Worm (Caenorhabditis elegans): Measurements from ENCODE around the gene T04A6.1.
A peak's percentile ranks its signal among the peaks of the same experiment; 100 is the strongest.

The T04A6.1 gene

ce11 chrIII:7641337-7641736 lies 25.0 kb downstream of the T04A6.1 start:
- TF ChIP-seq mep-1 (tag; optimal IDR thresholded peaks at IDR 0.05) (no peak), hmg-1.1 (GFP tag; IDR thresholded peaks at IDR 0.05) (no peak), ceh-82 (tag; optimal IDR thresholded peaks at IDR 0.05) (no peak), nhr-11 (tag; optimal IDR thresholded peaks at IDR 0.05) (no peak), unc-62 (GFP tag; optimal IDR thresholded peaks at IDR 0.05 in 1 of 2) (peak in 1 of 2 experiments; percentile 91), unc-62 (tag; optimal IDR thresholded peaks at IDR 0.05) (no peak)

ce11 chrIII:7642015-7642414 lies 25.7 kb downstream of the T04A6.1 start:
- no peak for TF ChIP-seq lin-13 (GFP tag; optimal IDR thresholded peaks at IDR 0.05)
- peak in 1 of 2 experiments; percentile 57 for TF ChIP-seq lsy-2 (tag; optimal IDR thresholded peaks at IDR 0.05)
- TF ChIP-seq D1046.2 (GFP tag; IDR thresholded peaks at IDR 0.05), result 0 out of 2 replicates have a peak, but pooled peaks have one; percentile 55
- TF ChIP-seq rbr-2 (tag; optimal IDR thresholded peaks at IDR 0.05), result peak; percentile 40
- no peak for TF ChIP-seq dmd-9 (GFP tag; IDR thresholded peaks at IDR 0.05)
- no peak for TF ChIP-seq ceh-82 (tag; optimal IDR thresholded peaks at IDR 0.05)
- 0 out of 2 replicates have a peak, but pooled peaks have one; percentile 55 for TF ChIP-seq ceh-44 (GFP tag; IDR thresholded peaks at IDR 0.05)
- no peak for TF ChIP-seq R02D3.7 (tag; optimal IDR thresholded peaks at IDR 0.05)
- TF ChIP-seq hlh-30 (tag; optimal IDR thresholded peaks at IDR 0.05; ENCODE audit: insufficient read depth), result peak; percentile 61
- peak; percentile 74 for TF ChIP-seq arid-1 (GFP tag; conservative IDR thresholded peaks at IDR 0.05)
- TF ChIP-seq fos-1 (tag; optimal IDR thresholded peaks at IDR 0.05), result no peak
- no peak for TF ChIP-seq lin-29 (GFP tag; IDR thresholded peaks at IDR 0.05)
- TF ChIP-seq F44E2.7 (GFP tag; IDR thresholded peaks at IDR 0.05), result no peak
- TF ChIP-seq Y5F2A.4 (GFP tag; optimal IDR thresholded peaks at IDR 0.05), result no peak
- TF ChIP-seq spr-1 (tag; optimal IDR thresholded peaks at IDR 0.05), result no peak
- TF ChIP-seq egl-27 (tag; optimal IDR thresholded peaks at IDR 0.05), result no peak
- TF ChIP-seq tra-1 (GFP tag; IDR thresholded peaks at IDR 0.05), result peak; percentile 67
- TF ChIP-seq nhr-11 (tag; optimal IDR thresholded peaks at IDR 0.05), result peak; percentile 32
- peak; percentile 69 for TF ChIP-seq mes-2 (tag; optimal IDR thresholded peaks at IDR 0.05; ENCODE audit: poor library complexity, severe bottlenecking)
- no peak for TF ChIP-seq ztf-11 (tag; optimal IDR thresholded peaks at IDR 0.05)
- TF ChIP-seq saeg-2 (GFP tag; IDR thresholded peaks at IDR 0.05), result no peak
- TF ChIP-seq nhr-237 (tag; optimal IDR thresholded peaks at IDR 0.05), result no peak
- TF ChIP-seq lim-7 (GFP tag; IDR thresholded peaks at IDR 0.05), result peak; percentile 86
- no peak for TF ChIP-seq nhr-77 (tag; optimal IDR thresholded peaks at IDR 0.05)
- TF ChIP-seq gei-8 (GFP tag; optimal IDR thresholded peaks at IDR 0.05), result peak; percentile 46
- TF ChIP-seq ctbp-1 (GFP tag; IDR thresholded peaks at IDR 0.05), result peak; percentile 60; the same call in 1 of the 2 replicates
- TF ChIP-seq mdt-29 (GFP tag; IDR thresholded peaks at IDR 0.05), result 0 out of 2 replicates have a peak, but pooled peaks have one; percentile 6
- TF ChIP-seq nhr-111 (GFP tag; optimal IDR thresholded peaks at IDR 0.05), result no peak
- TF ChIP-seq php-3 (GFP tag; IDR thresholded peaks at IDR 0.05), result peak; percentile 77
- no peak for TF ChIP-seq nhr-25 (tag; optimal IDR thresholded peaks at IDR 0.05; ENCODE audit: borderline replicate concordance, insufficient read depth)
- TF ChIP-seq lir-3 (tag; optimal IDR thresholded peaks at IDR 0.05), result no peak
- no peak for TF ChIP-seq ceh-28 (tag; optimal IDR thresholded peaks at IDR 0.05)
- no peak for TF ChIP-seq nhr-6 (tag; optimal IDR thresholded peaks at IDR 0.05)
- TF ChIP-seq lin-38 (GFP tag; IDR thresholded peaks at IDR 0.05), result no peak
- TF ChIP-seq Y48G9A.11 (GFP tag; IDR thresholded peaks at IDR 0.05), result peak; percentile 82
- peak; percentile 84 for TF ChIP-seq dmd-8 (GFP tag; IDR thresholded peaks at IDR 0.05)
- no peak for TF ChIP-seq attf-4 (tag; optimal IDR thresholded peaks at IDR 0.05)
- TF ChIP-seq unc-62 (GFP tag; optimal IDR thresholded peaks at IDR 0.05 in 1 of 2), result no peak
- TF ChIP-seq unc-62 (tag; optimal IDR thresholded peaks at IDR 0.05), result no peak
- TF ChIP-seq set-16 (GFP tag; IDR thresholded peaks at IDR 0.05), result no peak
- no peak for TF ChIP-seq ama-1 (optimal IDR thresholded peaks at IDR 0.05)
- TF ChIP-seq daf-16 (GFP tag; optimal IDR thresholded peaks at IDR 0.05), result no peak
- TF ChIP-seq daf-16 (tag; optimal IDR thresholded peaks at IDR 0.05), result no peak
- no peak for TF ChIP-seq zip-2 (tag; optimal IDR thresholded peaks at IDR 0.05)
- TF ChIP-seq madf-9 (GFP tag; conservative IDR thresholded peaks at IDR 0.05), result peak; percentile 81
- TF ChIP-seq nhr-76 (tag; optimal IDR thresholded peaks at IDR 0.05), result no peak
- TF ChIP-seq lin-1 (GFP tag; IDR thresholded peaks at IDR 0.05), result peak; percentile 73; the same call in 1 of the 2 replicates
- peak; percentile 76 for TF ChIP-seq egl-43 (GFP tag; IDR thresholded peaks at IDR 0.05)

Data from whole organism, L4 larva.